Fruit fly (Drosophila melanogaster) whole organism, embryonic: ENCODE measurements around the gene Lim3.

Experiments used
- B-H2 ChIP-seq: fragments of 200-800 bp; sonication (Bioruptor generic); optimal IDR thresholded peaks from 2 replicates; lab custom pipeline; 2018; ENCODE audit warnings: missing biosample characterization, mild to moderate bottlenecking, missing genetic modification characterization
- Bteb2 ChIP-seq: fragments of 200-800 bp; sonication (Bioruptor generic); optimal IDR thresholded peaks from 2 replicates; lab custom pipeline; 2016; ENCODE audit warnings: missing biosample characterization, missing genetic modification characterization
- CG12236 ChIP-seq: fragments of 200-800 bp; sonication (Bioruptor generic); optimal IDR thresholded peaks from 2 replicates; lab custom pipeline; 2016; ENCODE audit warnings: missing biosample characterization, missing genetic modification characterization
- CG15479 ChIP-seq: fragments of 200-800 bp; sonication (Bioruptor generic); optimal IDR thresholded peaks from 3 replicates; lab custom pipeline; 2019; ENCODE audit warnings: missing biosample characterization, mild to moderate bottlenecking, missing genetic modification characterization, moderate library complexity
- CG17328 ChIP-seq: fragments of 200-800 bp; sonication (Bioruptor generic); IDR thresholded peaks from 2 replicates; pipeline ENCODE4 v1.3.6; 2022; ENCODE audit warnings: missing biosample characterization, missing genetic modification characterization
- CG2202 ChIP-seq: fragments of 200-800 bp; sonication (Bioruptor generic); optimal IDR thresholded peaks from 2 replicates; lab custom pipeline; 2018; ENCODE audit warnings: missing biosample characterization, mild to moderate bottlenecking, missing genetic modification characterization
- CG2712 ChIP-seq: fragments of 200-800 bp; optimal IDR thresholded peaks from 3 replicates; lab custom pipeline; 2019; ENCODE audit warnings: missing biosample characterization, mild to moderate bottlenecking, missing genetic modification characterization, moderate library complexity
- CG31224 ChIP-seq: fragments of 200-800 bp; sonication (Bioruptor generic); IDR thresholded peaks from 2 replicates; pipeline ENCODE4 v1.3.6; 2022; ENCODE audit warnings: missing biosample characterization, missing genetic modification characterization
- CG3281 ChIP-seq: fragments of 200-800 bp; sonication (Bioruptor generic); optimal IDR thresholded peaks from 3 replicates; lab custom pipeline; 2017; ENCODE audit warnings: missing biosample characterization, mild to moderate bottlenecking, missing genetic modification characterization
- CG4617 ChIP-seq: fragments of 200-800 bp; sonication (Bioruptor generic); optimal IDR thresholded peaks from 3 replicates; lab custom pipeline; 2016; ENCODE audit warnings: missing biosample characterization, missing genetic modification characterization, borderline replicate concordance
- CG4854 ChIP-seq: fragments of 200-800 bp; sonication (Bioruptor generic); optimal IDR thresholded peaks from 2 replicates; lab custom pipeline; 2016; ENCODE audit warnings: missing biosample characterization, missing genetic modification characterization, inconsistent platforms
- CG6791 ChIP-seq: fragments of 200-800 bp; sonication (Bioruptor generic); IDR thresholded peaks from 3 replicates; pipeline ENCODE4 v1.3.6; 2022; ENCODE audit warnings: missing biosample characterization, missing genetic modification characterization; ENCODE audit not compliant: partially characterized antibody
- CG6854 ChIP-seq: fragments of 200-800 bp; sonication (Bioruptor generic); optimal IDR thresholded peaks from 3 replicates; lab custom pipeline; 2017; ENCODE audit warnings: missing biosample characterization, mild to moderate bottlenecking, missing genetic modification characterization
- CG7271 ChIP-seq: fragments of 200-800 bp; sonication (Bioruptor generic); optimal IDR thresholded peaks from 2 replicates; lab custom pipeline; 2018; ENCODE audit warnings: missing biosample characterization, mild to moderate bottlenecking, missing genetic modification characterization, moderate library complexity
- CG7745 ChIP-seq: fragments of 200-800 bp; sonication (Bioruptor generic); optimal IDR thresholded peaks from 2 replicates; lab custom pipeline; 2018; ENCODE audit warnings: missing biosample characterization, mild to moderate bottlenecking, missing genetic modification characterization, moderate library complexity
- CG8089 ChIP-seq: fragments of 200-800 bp; sonication (Bioruptor generic); optimal IDR thresholded peaks from 3 replicates; lab custom pipeline; 2016; ENCODE audit warnings: missing biosample characterization, missing genetic modification characterization
- D19B ChIP-seq: fragments of 200-800 bp; sonication (Bioruptor generic); optimal IDR thresholded peaks from 2 replicates; lab custom pipeline; 2017; ENCODE audit warnings: missing biosample characterization, mild to moderate bottlenecking, missing genetic modification characterization
- Drgx ChIP-seq: fragments of 200-800 bp; sonication (Bioruptor generic); IDR thresholded peaks from 2 replicates; pipeline ENCODE4 v1.3.6; 2022; ENCODE audit warnings: missing biosample characterization, missing genetic modification characterization
- H2.0 ChIP-seq: fragments of 200-800 bp; sonication (Bioruptor generic); IDR thresholded peaks from 2 replicates; pipeline ENCODE4 v1.3.6; 2022; ENCODE audit warnings: missing biosample characterization, missing genetic modification characterization
- HHEX ChIP-seq: fragments of 200-800 bp; sonication (Bioruptor generic); optimal IDR thresholded peaks from 3 replicates; lab custom pipeline; 2017; ENCODE audit warnings: missing biosample characterization, mild to moderate bottlenecking, missing genetic modification characterization, missing genetic modification reagents
- HLH54F ChIP-seq: fragments of 200-800 bp; sonication (Bioruptor generic); optimal IDR thresholded peaks from 3 replicates; lab custom pipeline; 2016; ENCODE audit warnings: missing biosample characterization, missing genetic modification characterization
- Hr3 ChIP-seq: fragments of 200-800 bp; sonication (Bioruptor generic); optimal IDR thresholded peaks from 3 replicates; lab custom pipeline; 2016; ENCODE audit warnings: missing biosample characterization, missing genetic modification characterization
- Hsf ChIP-seq: fragments of 200-800 bp; sonication (Bioruptor generic); optimal IDR thresholded peaks from 3 replicates; lab custom pipeline; 2016; ENCODE audit warnings: missing biosample characterization, missing genetic modification characterization
- Meics ChIP-seq: fragments of 200-800 bp; sonication (Bioruptor generic); optimal IDR thresholded peaks from 2 replicates; lab custom pipeline; 2017; ENCODE audit warnings: missing biosample characterization, mild to moderate bottlenecking, missing genetic modification characterization
- Rx ChIP-seq: fragments of 200-800 bp; sonication (Bioruptor generic); IDR thresholded peaks from 2 replicates; pipeline ENCODE4 v1.3.6; 2022; ENCODE audit warnings: missing biosample characterization, missing genetic modification characterization
- Ssrp ChIP-seq: fragments of 200-800 bp; sonication (Bioruptor generic); optimal IDR thresholded peaks from 2 replicates; lab custom pipeline; 2018; ENCODE audit warnings: missing biosample characterization, mild to moderate bottlenecking, missing genetic modification characterization, moderate library complexity
- Stat92E ChIP-seq, 3 experiments: fragments of >200 bp in 2 of 3; fragments of 200-800 bp in 1 of 3; sonication (Bioruptor generic) in 1 of 3; optimal IDR thresholded peaks; 2 replicates each; lab custom pipeline; 2017 to 2019; ENCODE audit warnings: missing biosample characterization in 3 of 3, missing genetic modification characterization in 3 of 3, mild to moderate bottlenecking in 1 of 3, moderate library complexity in 1 of 3
- Tbp ChIP-seq: fragments of >200 bp; optimal IDR thresholded peaks from 2 replicates; lab custom pipeline; 2018; ENCODE audit warnings: missing biosample characterization, missing genetic modification characterization
- ab ChIP-seq: fragments of 200-800 bp; sonication (Bioruptor generic); optimal IDR thresholded peaks from 2 replicates; lab custom pipeline; 2016; ENCODE audit warnings: missing biosample characterization, missing genetic modification characterization
- abd-A ChIP-seq: fragments of 200-800 bp; sonication (Bioruptor generic); optimal IDR thresholded peaks from 3 replicates; lab custom pipeline; 2019; ENCODE audit warnings: missing biosample characterization, mild to moderate bottlenecking, missing genetic modification characterization, moderate library complexity
- ap ChIP-seq: fragments of 200-800 bp; sonication (Bioruptor generic); IDR thresholded peaks from 2 replicates; pipeline ENCODE4 v1.3.6; 2022; ENCODE audit warnings: missing biosample characterization, missing genetic modification characterization
- bab2 ChIP-seq: fragments of 200-800 bp; sonication (Bioruptor generic); optimal IDR thresholded peaks from 2 replicates; lab custom pipeline; 2016; ENCODE audit warnings: missing biosample characterization, missing genetic modification characterization
- cato ChIP-seq: fragments of 200-800 bp; sonication (Bioruptor generic); optimal IDR thresholded peaks from 2 replicates; lab custom pipeline; 2016; ENCODE audit warnings: missing biosample characterization, missing genetic modification characterization, borderline replicate concordance
- crp ChIP-seq, 2 experiments: fragments of 200-800 bp; sonication (Bioruptor generic); optimal IDR thresholded peaks; 2 replicates in 1 of 2; 3 replicates in 1 of 2; lab custom pipeline; 2017; ENCODE audit warnings: missing biosample characterization in 2 of 2, missing genetic modification characterization in 2 of 2, mild to moderate bottlenecking in 1 of 2, moderate library complexity in 1 of 2
- dimm ChIP-seq: fragments of 200-800 bp; sonication (Bioruptor generic); IDR thresholded peaks from 2 replicates; pipeline ENCODE4 v1.3.6; 2022; ENCODE audit warnings: missing biosample characterization, missing genetic modification characterization
- dmrt11E ChIP-seq: fragments of 200-800 bp; sonication (Bioruptor generic); optimal IDR thresholded peaks from 3 replicates; lab custom pipeline; 2018; ENCODE audit warnings: missing biosample characterization, mild to moderate bottlenecking, missing genetic modification characterization, moderate library complexity
- esg ChIP-seq: fragments of 200-800 bp; sonication (Bioruptor generic); conservative IDR thresholded peaks from 2 replicates; pipeline ENCODE4 v1.3.6; 2022; ENCODE audit warnings: missing biosample characterization, missing genetic modification characterization
- fru ChIP-seq: fragments of >200 bp; optimal IDR thresholded peaks from 2 replicates; lab custom pipeline; 2017
- gro ChIP-seq: fragments of 200-800 bp; sonication (Bioruptor generic); optimal IDR thresholded peaks from 2 replicates; lab custom pipeline; 2016; ENCODE audit warnings: missing biosample characterization, missing genetic modification characterization
- luna ChIP-seq: fragments of 200-800 bp; sonication (Bioruptor generic); optimal IDR thresholded peaks from 2 replicates; lab custom pipeline; 2016; ENCODE audit warnings: missing biosample characterization, missing genetic modification characterization
- nau ChIP-seq: fragments of 200-800 bp; sonication (Bioruptor generic); optimal IDR thresholded peaks from 3 replicates; lab custom pipeline; 2017; ENCODE audit warnings: missing biosample characterization, mild to moderate bottlenecking, missing genetic modification characterization, missing genetic modification reagents
- nerfin-1 ChIP-seq: fragments of 200-800 bp; sonication (Bioruptor generic); optimal IDR thresholded peaks from 3 replicates; lab custom pipeline; 2019; ENCODE audit warnings: missing biosample characterization, mild to moderate bottlenecking, missing genetic modification characterization, moderate library complexity
- nerfin-2 ChIP-seq: fragments of 200-800 bp; sonication (Bioruptor generic); IDR thresholded peaks from 2 replicates; pipeline ENCODE4 v1.3.6; 2022; ENCODE audit warnings: missing biosample characterization, missing genetic modification characterization; ENCODE audit not compliant: partially characterized antibody
- schlank ChIP-seq: fragments of 200-800 bp; sonication (Bioruptor generic); optimal IDR thresholded peaks from 2 replicates; lab custom pipeline; 2018; ENCODE audit warnings: missing biosample characterization, mild to moderate bottlenecking, missing genetic modification characterization
- sens-2 ChIP-seq: fragments of 200-800 bp; sonication (Bioruptor generic); IDR thresholded peaks from 2 replicates; pipeline ENCODE4 v1.3.6; 2022; ENCODE audit warnings: missing biosample characterization, missing genetic modification characterization
- seq ChIP-seq: fragments of 200-800 bp; sonication (Bioruptor generic); IDR thresholded peaks from 2 replicates; pipeline ENCODE4 v1.3.6; 2022; ENCODE audit warnings: missing biosample characterization, missing genetic modification characterization
- sim ChIP-seq: fragments of 200-800 bp; sonication (Bioruptor generic); IDR thresholded peaks from 2 replicates; pipeline ENCODE4 v1.3.6; 2022; ENCODE audit warnings: missing biosample characterization, missing genetic modification characterization
- stc ChIP-seq: fragments of 200-800 bp; sonication (Bioruptor generic); IDR thresholded peaks from 2 replicates; pipeline ENCODE4 v1.3.6; 2022; ENCODE audit warnings: missing biosample characterization, missing genetic modification characterization
- ttk ChIP-seq: fragments of 200-800 bp; sonication (Bioruptor generic); IDR thresholded peaks from 2 replicates; pipeline ENCODE4 v2.1.2; 2022; ENCODE audit warnings: missing biosample characterization, missing genetic modification characterization
- tup ChIP-seq: fragments of 200-800 bp; sonication (Bioruptor generic); optimal IDR thresholded peaks from 2 replicates; lab custom pipeline; 2016; ENCODE audit warnings: missing biosample characterization, mild to moderate bottlenecking, missing genetic modification characterization, moderate library complexity

Lim3 gene

DNA sequence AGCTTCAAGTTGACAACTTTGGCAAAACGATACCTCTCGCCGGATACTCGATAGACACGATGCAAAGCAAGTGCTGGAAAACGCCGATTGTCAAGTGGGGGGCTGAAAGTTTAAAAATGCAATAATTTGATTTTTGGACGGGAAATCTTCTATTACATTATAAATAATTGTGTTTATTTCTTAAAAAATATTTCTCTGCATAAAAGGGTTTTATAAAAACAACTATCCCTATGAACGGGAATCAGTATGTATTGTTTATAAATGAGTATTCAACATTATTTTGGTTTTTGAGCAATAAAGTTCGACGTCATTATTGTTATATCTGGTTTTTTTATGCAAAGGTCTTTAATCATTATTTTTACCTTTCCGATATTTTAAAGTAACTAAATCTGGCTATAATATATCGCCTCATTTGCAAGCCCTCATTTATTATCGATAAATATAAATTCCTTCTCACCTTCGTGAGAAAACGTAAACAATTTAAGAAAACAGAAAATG lies 23.7 kb upstream of the Lim3 start, which contains the start of the genes AsnRS and DCTN6-p27 (continued):
- TF ChIP-seq esg (GFP tag; lab: Robert Waterston, UW) (peak; percentile 46; the same call in 1 of the 2 replicates), crp (GFP tag; optimal IDR thresholded peaks at IDR 0.05; lab: Kevin White, UChicago) (peak in 1 of 2 experiments; percentile 24), gro (GFP tag; lab: Kevin White, UChicago) (peak; percentile 41), stc (no peak), nerfin-2 (GFP tag; lab: Robert Waterston, UW) (peak; percentile 53; the same call in 1 of the 2 replicates), Meics (GFP tag; lab: Kevin White, UChicago) (peak; percentile 65), sens-2 (GFP tag; lab: Robert Waterston, UW) (no peak), CG7271 (tag; lab: Kevin White, UChicago) (no peak), dimm (GFP tag; lab: Robert Waterston, UW) (no peak), luna (GFP tag; lab: Kevin White, UChicago) (no peak), CG8089 (GFP tag; lab: Kevin White, UChicago) (peak; percentile 10), CG3281 (GFP tag; lab: Kevin White, UChicago) (peak; percentile 65), tup (GFP tag; lab: Kevin White, UChicago) (peak; percentile 63), seq (GFP tag; lab: Robert Waterston, UW) (peak; percentile 34; the same call in 1 of the 2 replicates), CG6854 (GFP tag; lab: Kevin White, UChicago) (no peak), Stat92E (GFP tag; optimal IDR thresholded peaks at IDR 0.05; lab: Kevin White, UChicago) (no peak), Rx (peak; percentile 50; the same call in 1 of the 2 replicates), bab2 (peak; percentile 39), ab (GFP tag; lab: Kevin White, UChicago) (no peak), CG17328 (GFP tag; lab: Robert Waterston, UW) (peak; percentile 59), CG4854 (GFP tag; lab: Kevin White, UChicago) (peak; percentile 62), CG12236 (GFP tag; lab: Kevin White, UChicago) (no peak), nau (no peak), CG2712 (peak; percentile 62), fru (lab: Kevin White, UChicago) (no peak), HHEX (GFP tag; lab: Kevin White, UChicago) (peak; percentile 65), HLH54F (peak; percentile 67), nerfin-1 (tag; lab: Kevin White, UChicago) (peak; percentile 90), CG2202 (peak; percentile 30), ttk (GFP tag; lab: Robert Waterston, UW) (peak; percentile 58; the same call in 1 of the 2 replicates), Tbp (GFP tag; lab: Kevin White, UChicago) (no peak), dmrt11E (tag; lab: Kevin White, UChicago) (peak; percentile 59), cato (GFP tag; lab: Kevin White, UChicago) (peak; percentile 64), Drgx (0 out of 2 replicates have a peak, but pooled peaks have one; percentile 38), CG7745 (tag; lab: Kevin White, UChicago) (no peak), H2.0 (GFP tag; lab: Robert Waterston, UW) (peak; percentile 45; the same call in 1 of the 2 replicates), schlank (tag; lab: Kevin White, UChicago) (peak; percentile 1), CG6791 (GFP tag; lab: Robert Waterston, UW) (peak; percentile 66), Ssrp (tag; lab: Kevin White, UChicago) (peak; percentile 54), CG15479 (GFP tag; lab: Kevin White, UChicago) (no peak), B-H2 (GFP tag; lab: Kevin White, UChicago) (peak; percentile 85), CG4617 (GFP tag; lab: Kevin White, UChicago) (peak; percentile 76), Hr3 (GFP tag; lab: Kevin White, UChicago) (peak; percentile 71), ap (GFP tag; lab: Robert Waterston, UW) (no peak; the same call in 1 of the 2 replicates), abd-A (tag; lab: Kevin White, UChicago) (no peak), D19B (GFP tag; lab: Kevin White, UChicago) (peak; percentile 16), Bteb2 (GFP tag; lab: Kevin White, UChicago) (peak; percentile 74), sim (GFP tag; lab: Robert Waterston, UW) (no peak), CG31224 (peak; percentile 39; the same call in 1 of the 2 replicates), Hsf (GFP tag; lab: Kevin White, UChicago) (peak; percentile 72)
